Fruit fly (Drosophila melanogaster): ENCODE results near the gene Dhc1.

Gene Dhc1

DNA sequence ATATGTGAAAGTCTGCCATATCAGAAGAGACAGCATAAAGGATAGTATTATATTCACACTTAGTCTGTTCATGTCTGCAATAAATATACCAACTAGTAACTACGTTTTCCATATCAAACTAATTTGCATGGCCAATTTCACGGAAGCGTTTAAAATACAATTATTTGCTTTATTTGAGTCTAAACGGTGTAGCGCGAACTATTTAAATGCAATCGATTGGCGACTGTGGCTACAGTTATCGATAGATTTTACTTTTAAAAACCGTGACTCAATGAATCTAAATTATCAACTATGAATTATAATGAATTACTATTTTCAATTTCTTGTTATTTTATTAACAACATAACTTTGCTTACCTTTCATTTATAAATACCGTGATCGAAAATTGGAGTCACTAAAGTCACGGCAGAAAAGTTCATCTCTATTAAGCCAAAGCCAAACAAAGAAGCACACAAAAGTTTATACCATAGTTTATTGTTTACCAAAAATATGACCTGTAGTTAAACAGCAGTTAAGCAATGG lies 47.5 kb downstream of the Dhc1 start, which contains the start of the genes CG9427 and CG8319 (continued):
- TF ChIP-seq Trl (optimal IDR thresholded peaks at IDR 0.05) (no peak), Trl (GFP tag; optimal IDR thresholded peaks at IDR 0.05) (peak; percentile 17), CG3065 (GFP tag; optimal IDR thresholded peaks at IDR 0.05) (peak; percentile 41), tgo (GFP tag; IDR thresholded peaks at IDR 0.05) (peak; percentile 55; the same call in 2 of the 3 replicates), CG31365 (tag; optimal IDR thresholded peaks at IDR 0.05) (no peak), ash1 (GFP tag; optimal IDR thresholded peaks at IDR 0.05) (no peak), aop (GFP tag; IDR thresholded peaks at IDR 0.05) (no peak), Lhr (GFP tag; optimal IDR thresholded peaks at IDR 0.05) (peak; percentile 16), CG1832 (GFP tag; optimal IDR thresholded peaks at IDR 0.05) (no peak), CG18476 (GFP tag; optimal IDR thresholded peaks at IDR 0.05) (peak; percentile 56), grau (tag; optimal IDR thresholded peaks at IDR 0.05) (peak; percentile 70), CG1529 (GFP tag; optimal IDR thresholded peaks at IDR 0.05) (peak; percentile 1), Hand (GFP tag; optimal IDR thresholded peaks at IDR 0.05) (no peak), CG6683 (GFP tag; optimal IDR thresholded peaks at IDR 0.05) (no peak), jumu (GFP tag; optimal IDR thresholded peaks at IDR 0.05) (peak; percentile 46), CG10462 (GFP tag; optimal IDR thresholded peaks at IDR 0.05) (peak; percentile 48), CG15601 (tag; optimal IDR thresholded peaks at IDR 0.05) (peak; percentile 33), C15 (GFP tag; IDR thresholded peaks at IDR 0.05) (no peak), dimm (GFP tag; IDR thresholded peaks at IDR 0.05) (no peak), CG6765 (GFP tag; optimal IDR thresholded peaks at IDR 0.05) (no peak), gro (GFP tag; optimal IDR thresholded peaks at IDR 0.05) (peak; percentile 66), CG10565 (GFP tag; optimal IDR thresholded peaks at IDR 0.05) (no peak), CG17802 (tag; optimal IDR thresholded peaks at IDR 0.05) (no peak), hb (GFP tag; IDR thresholded peaks at IDR 0.05; ENCODE audit: partially characterized antibody) (peak; percentile 74), Hmx (GFP tag; optimal IDR thresholded peaks at IDR 0.05) (peak; percentile 59), emc (GFP tag; optimal IDR thresholded peaks at IDR 0.05) (no peak), tll (GFP tag; optimal IDR thresholded peaks at IDR 0.05) (peak in 1 of 2 experiments; percentile 94), CG32772 (GFP tag; IDR thresholded peaks at IDR 0.05) (no peak), dmrt99B (tag; optimal IDR thresholded peaks at IDR 0.05) (peak; percentile 30), CG31224 (GFP tag; IDR thresholded peaks at IDR 0.05) (no peak), Doc2 (GFP tag; IDR thresholded peaks at IDR 0.05) (no peak), CG4707 (GFP tag; optimal IDR thresholded peaks at IDR 0.05) (no peak), Asciz (GFP tag; optimal IDR thresholded peaks at IDR 0.05) (peak; percentile 7), CG33557 (GFP tag; optimal IDR thresholded peaks at IDR 0.05) (peak; percentile 3), h (optimal IDR thresholded peaks at IDR 0.05) (no peak), E2f1 (GFP tag; IDR thresholded peaks at IDR 0.05) (0 out of 2 replicates have a peak, but pooled peaks have one; percentile 34), dati (GFP tag; IDR thresholded peaks at IDR 0.05) (no peak), GATAe (GFP tag; conservative IDR thresholded peaks at IDR 0.05) (no peak), ase (GFP tag; IDR thresholded peaks at IDR 0.05) (no peak), CG8765 (GFP tag; IDR thresholded peaks at IDR 0.05) (no peak), CG18764 (GFP tag; optimal IDR thresholded peaks at IDR 0.05) (peak; percentile 62), CG8089 (GFP tag; optimal IDR thresholded peaks at IDR 0.05) (no peak), crc (GFP tag; optimal IDR thresholded peaks at IDR 0.05) (no peak), CG12659 (GFP tag; optimal IDR thresholded peaks at IDR 0.05) (peak; percentile 71), CG9609 (GFP tag; optimal IDR thresholded peaks at IDR 0.05) (peak; percentile 47), corto (GFP tag; optimal IDR thresholded peaks at IDR 0.05) (no peak), E2f2 (GFP tag; IDR thresholded peaks at IDR 0.05) (peak; percentile 94), B-H1 (GFP tag; IDR thresholded peaks at IDR 0.05) (no peak), CG7357 (GFP tag; IDR thresholded peaks at IDR 0.05) (no peak), Doc3 (GFP tag; IDR thresholded peaks at IDR 0.05; ENCODE audit: partially characterized antibody) (peak; percentile 92), nmo (GFP tag; optimal IDR thresholded peaks at IDR 0.05) (peak; percentile 73), sr (GFP tag; IDR thresholded peaks at IDR 0.05) (no peak)
